Worm (Caenorhabditis elegans) whole organism, L1 larva: ENCODE results near the gene C32D5.14.
A peak's percentile ranks its signal among the peaks of the same experiment; 100 is the strongest.

Experiments used
- C04F5.9 ChIP-seq: sonication (generic microtip); optimal IDR thresholded peaks from 2 replicates; lab custom pipeline; 2016; ENCODE audit warnings: missing genetic modification characterization, missing compliant biosample characterization
- C16A3.4 ChIP-seq: fragments of 150-350 bp; optimal IDR thresholded peaks from 2 replicates; lab custom pipeline; 2014; ENCODE audit warnings: missing biosample characterization, missing genetic modification characterization
- F16B12.6 ChIP-seq: fragments of 150-350 bp; optimal IDR thresholded peaks from 2 replicates; lab custom pipeline; 2014; ENCODE audit warnings: missing biosample characterization, missing genetic modification characterization
- Y116A8C.19 ChIP-seq: sonication (generic microtip); optimal IDR thresholded peaks from 2 replicates; lab custom pipeline; 2016; ENCODE audit warnings: missing compliant biosample characterization, missing genetic modification characterization, borderline replicate concordance
- aha-1 ChIP-seq: fragments of 150-350 bp; optimal IDR thresholded peaks from 2 replicates; lab custom pipeline; 2014; ENCODE audit warnings: missing biosample characterization, missing genetic modification characterization
- alr-1 ChIP-seq: fragments of 200-800 bp; sonication (Bioruptor generic); optimal IDR thresholded peaks from 2 replicates; lab custom pipeline; 2018; ENCODE audit warnings: borderline replicate concordance, mild to moderate bottlenecking, missing genetic modification characterization, missing compliant biosample characterization
- blmp-1 ChIP-seq: fragments of 150-350 bp; optimal IDR thresholded peaks from 2 replicates; lab custom pipeline; 2014; ENCODE audit warnings: missing biosample characterization, missing genetic modification characterization
- ceh-88 ChIP-seq: fragments of 200-800 bp; sonication (Bioruptor generic); IDR thresholded peaks from 2 replicates; pipeline ENCODE4 v1.3.6; 2022; ENCODE audit warnings: missing genetic modification characterization, missing compliant biosample characterization
- dsc-1 ChIP-seq: sonication (generic microtip); optimal IDR thresholded peaks from 2 replicates; lab custom pipeline; 2016; ENCODE audit warnings: mild to moderate bottlenecking, missing genetic modification characterization, missing compliant biosample characterization
- efl-1 ChIP-seq, 4 experiments: fragments of 150-350 bp; optimal IDR thresholded peaks in 3 of 4; peaks in 1 of 4; 1 replicate in 1 of 4; 2 replicates in 3 of 4; lab custom pipeline; 2014; ENCODE audit warnings: missing biosample characterization in 2 of 4, missing genetic modification characterization in 2 of 4, missing genetic modification reagents in 2 of 4
- efl-3 ChIP-seq: fragments of 200-800 bp; sonication (Bioruptor generic); optimal IDR thresholded peaks from 2 replicates; lab custom pipeline; 2018; ENCODE audit warnings: mild to moderate bottlenecking, missing genetic modification characterization, missing compliant biosample characterization
- egl-13 ChIP-seq: sonication (generic microtip); optimal IDR thresholded peaks from 2 replicates; lab custom pipeline; 2016; ENCODE audit warnings: missing genotype, missing genetic modification reagents, missing genetic modification characterization, missing compliant biosample characterization
- egl-27 ChIP-seq, 2 experiments: fragments of 150-350 bp in 1 of 2; sonication (generic microtip); optimal IDR thresholded peaks; 3 replicates each; lab custom pipeline; 2017 to 2018; ENCODE audit warnings: missing biosample characterization in 2 of 2, missing genetic modification characterization in 2 of 2, missing genetic modification reagents in 2 of 2
- elt-2 ChIP-seq: sonication (generic microtip); optimal IDR thresholded peaks from 2 replicates; lab custom pipeline; 2016; ENCODE audit warnings: missing genetic modification characterization, mild to moderate bottlenecking, inconsistent platforms, missing compliant biosample characterization, missing genetic modification reagents
- elt-3 ChIP-seq, 6 experiments: fragments of 150-350 bp in 1 of 6; sonication (generic microtip); optimal IDR thresholded peaks; 2 replicates each; lab custom pipeline; 2017 to 2018; ENCODE audit warnings: missing biosample characterization in 6 of 6, missing genetic modification characterization in 6 of 6, inconsistent platforms in 1 of 6
- ets-5 ChIP-seq: fragments of 200-800 bp; sonication (Bioruptor generic); IDR thresholded peaks from 2 replicates; pipeline ENCODE4 v1.3.6; 2022; ENCODE audit warnings: missing genetic modification characterization, missing compliant biosample characterization
- fkh-10 ChIP-seq: sonication (generic microtip); optimal IDR thresholded peaks from 2 replicates; lab custom pipeline; 2017; ENCODE audit warnings: missing biosample characterization, missing genetic modification reagents, missing genetic modification characterization
- fkh-4 ChIP-seq: sonication (generic microtip); optimal IDR thresholded peaks from 2 replicates; lab custom pipeline; 2016; ENCODE audit warnings: missing compliant biosample characterization, missing genetic modification characterization, borderline replicate concordance
- fkh-8 ChIP-seq: sonication (generic microtip); optimal IDR thresholded peaks from 2 replicates; lab custom pipeline; 2016; ENCODE audit warnings: mild to moderate bottlenecking, missing genetic modification characterization, missing compliant biosample characterization
- fos-1 ChIP-seq: fragments of 150-350 bp; optimal IDR thresholded peaks from 2 replicates; lab custom pipeline; 2014; ENCODE audit warnings: missing biosample characterization, missing genetic modification characterization
- grh-1 ChIP-seq: fragments of 200-800 bp; sonication (Bioruptor generic); IDR thresholded peaks from 2 replicates; pipeline ENCODE4 v1.3.6; 2022; ENCODE audit warnings: missing genetic modification reagents, missing genetic modification characterization, missing compliant biosample characterization
- hlh-17 ChIP-seq: fragments of 200-800 bp; sonication (Bioruptor generic); optimal IDR thresholded peaks from 2 replicates; lab custom pipeline; 2018; ENCODE audit warnings: missing genetic modification characterization, mild to moderate bottlenecking, missing compliant biosample characterization, moderate library complexity, borderline replicate concordance
- hlh-4 ChIP-seq: sonication (generic microtip); optimal IDR thresholded peaks from 2 replicates; lab custom pipeline; 2016; ENCODE audit warnings: mild to moderate bottlenecking, missing genetic modification characterization, missing compliant biosample characterization
- irx-1 ChIP-seq: sonication (generic microtip); optimal IDR thresholded peaks from 2 replicates; lab custom pipeline; 2016; ENCODE audit warnings: missing genetic modification characterization, missing compliant biosample characterization
- jun-1 ChIP-seq: fragments of 150-350 bp; optimal IDR thresholded peaks from 2 replicates; lab custom pipeline; 2014; ENCODE audit warnings: missing biosample characterization, missing genetic modification reagents, missing genetic modification characterization
- lin-13 ChIP-seq: fragments of 150-350 bp; optimal IDR thresholded peaks from 2 replicates; lab custom pipeline; 2014; ENCODE audit warnings: missing biosample characterization, missing genetic modification reagents, missing genetic modification characterization
- lin-15B ChIP-seq: fragments of 150-350 bp; sonication (generic microtip); optimal IDR thresholded peaks from 3 replicates; lab custom pipeline; 2014; ENCODE audit warnings: missing biosample characterization, missing genetic modification characterization
- lin-35 ChIP-seq, 2 experiments: fragments of 150-350 bp; optimal IDR thresholded peaks; 2 replicates each; lab custom pipeline; 2014; ENCODE audit warnings: missing biosample characterization in 2 of 2, missing genetic modification characterization in 2 of 2, missing genetic modification reagents in 2 of 2
- lin-39 ChIP-seq: fragments of 150-350 bp; optimal IDR thresholded peaks from 2 replicates; lab custom pipeline; 2014; ENCODE audit warnings: missing biosample characterization, missing genetic modification reagents, missing genetic modification characterization
- lir-3 ChIP-seq: sonication (generic microtip); optimal IDR thresholded peaks from 2 replicates; lab custom pipeline; 2016; ENCODE audit warnings: mild to moderate bottlenecking, missing genetic modification characterization, moderate library complexity, missing compliant biosample characterization; ENCODE audit not compliant: poor library complexity
- lsy-2 ChIP-seq, 2 experiments: fragments of 150-350 bp; optimal IDR thresholded peaks; 2 replicates each; lab custom pipeline; 2014; ENCODE audit warnings: missing biosample characterization in 2 of 2, missing genetic modification characterization in 2 of 2
- mab-9 ChIP-seq: fragments of 200-800 bp; sonication (Bioruptor generic); IDR thresholded peaks from 2 replicates; pipeline ENCODE4 v1.3.6; 2022; ENCODE audit warnings: missing genetic modification reagents, missing genetic modification characterization, missing compliant biosample characterization
- mep-1 ChIP-seq: fragments of 150-350 bp; optimal IDR thresholded peaks from 2 replicates; lab custom pipeline; 2014; ENCODE audit warnings: missing biosample characterization, missing genetic modification characterization
- nhr-19 ChIP-seq: fragments of 200-800 bp; sonication (Bioruptor generic); conservative IDR thresholded peaks from 2 replicates; pipeline ENCODE4 v1.3.6; 2022; ENCODE audit warnings: missing genetic modification characterization, missing compliant biosample characterization
- nhr-20 ChIP-seq: sonication (generic microtip); optimal IDR thresholded peaks from 2 replicates; lab custom pipeline; 2016; ENCODE audit warnings: mild to moderate bottlenecking, missing genetic modification characterization, missing compliant biosample characterization
- nhr-237 ChIP-seq: fragments of 150-350 bp; optimal IDR thresholded peaks from 2 replicates; lab custom pipeline; 2014; ENCODE audit warnings: missing biosample characterization, missing genetic modification characterization
- nhr-71 ChIP-seq: sonication (generic microtip); optimal IDR thresholded peaks from 2 replicates; lab custom pipeline; 2016; ENCODE audit warnings: mild to moderate bottlenecking, missing genetic modification characterization, moderate library complexity, missing compliant biosample characterization
- nhr-76 ChIP-seq: sonication (generic microtip); optimal IDR thresholded peaks from 2 replicates; lab custom pipeline; 2017; ENCODE audit warnings: missing biosample characterization, missing genetic modification characterization
- nhr-77 ChIP-seq: fragments of 150-350 bp; optimal IDR thresholded peaks from 2 replicates; lab custom pipeline; 2014; ENCODE audit warnings: missing biosample characterization, missing genetic modification characterization
- nhr-85 ChIP-seq: sonication (generic microtip); peaks from one replicate; lab custom pipeline; 2016; ENCODE audit warnings: missing genetic modification characterization, inconsistent platforms, missing compliant biosample characterization
- nhr-90 ChIP-seq: sonication (generic microtip); optimal IDR thresholded peaks from 2 replicates; lab custom pipeline; 2016; ENCODE audit warnings: mild to moderate bottlenecking, missing genetic modification characterization, missing compliant biosample characterization; ENCODE audit not compliant: poor library complexity
- pax-3 ChIP-seq: fragments of 200-800 bp; sonication (Bioruptor generic); optimal IDR thresholded peaks from 2 replicates; lab custom pipeline; 2018; ENCODE audit warnings: mild to moderate bottlenecking, missing genetic modification characterization, moderate library complexity, missing compliant biosample characterization
- skn-1 ChIP-seq: fragments of 150-350 bp; optimal IDR thresholded peaks from 2 replicates; lab custom pipeline; 2014; ENCODE audit warnings: missing biosample characterization, missing genetic modification characterization
- snpc-4 ChIP-seq: fragments of 150-350 bp; optimal IDR thresholded peaks from 2 replicates; lab custom pipeline; 2014; ENCODE audit warnings: missing biosample characterization, missing genetic modification characterization
- sptf-1 ChIP-seq: fragments of 150-350 bp; optimal IDR thresholded peaks from 2 replicates; lab custom pipeline; 2014; ENCODE audit warnings: missing biosample characterization, missing genetic modification characterization
- tbx-2 ChIP-seq: sonication (generic microtip); optimal IDR thresholded peaks from 2 replicates; lab custom pipeline; 2016; ENCODE audit warnings: missing genetic modification characterization, missing compliant biosample characterization
- tlp-1 ChIP-seq: fragments of 150-350 bp; optimal IDR thresholded peaks from 2 replicates; lab custom pipeline; 2014; ENCODE audit warnings: missing biosample characterization, missing genetic modification characterization
- unc-30 ChIP-seq: sonication (generic microtip); optimal IDR thresholded peaks from 2 replicates; lab custom pipeline; 2017; ENCODE audit warnings: missing biosample characterization, missing genetic modification characterization
- unc-62 ChIP-seq: fragments of 150-350 bp; optimal IDR thresholded peaks from 2 replicates; lab custom pipeline; 2014; ENCODE audit warnings: missing biosample characterization, missing genetic modification reagents, missing genetic modification characterization
- unc-86 ChIP-seq: sonication (generic microtip); optimal IDR thresholded peaks from 2 replicates; lab custom pipeline; 2016; ENCODE audit warnings: missing genetic modification characterization, missing compliant biosample characterization
- zag-1 ChIP-seq: fragments of 150-350 bp; optimal IDR thresholded peaks from 2 replicates; lab custom pipeline; 2014; ENCODE audit warnings: missing biosample characterization, missing genetic modification characterization
- ztf-11 ChIP-seq, 2 experiments: sonication (generic microtip); optimal IDR thresholded peaks; 2 replicates each; lab custom pipeline; 2016 to 2017; ENCODE audit warnings: missing genetic modification characterization in 2 of 2, missing biosample characterization in 1 of 2, missing compliant biosample characterization in 1 of 2
- ztf-4 ChIP-seq: fragments of 150-350 bp; optimal IDR thresholded peaks from 2 replicates; lab custom pipeline; 2014; ENCODE audit warnings: missing biosample characterization, missing genetic modification characterization

Gene C32D5.14

DNA sequence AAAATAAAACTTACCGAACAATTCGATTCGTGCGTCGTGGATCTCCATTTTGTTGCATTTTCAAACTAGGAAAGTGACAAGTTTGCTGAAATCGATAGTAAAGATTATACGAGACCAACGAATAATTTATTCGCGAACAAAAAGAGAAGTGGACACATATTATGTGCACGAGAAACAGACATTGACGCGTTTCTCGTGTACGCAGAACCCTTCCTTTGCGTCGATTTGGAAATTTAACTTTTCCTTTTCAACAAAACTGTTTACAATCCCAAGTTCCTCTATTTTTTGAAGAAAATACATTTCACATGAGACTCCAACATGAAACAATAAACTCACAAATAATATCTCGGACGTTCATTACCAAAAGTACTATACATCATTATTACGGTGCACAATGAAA, 25.5 kb downstream of the C32D5.14 start, which contains the start of gene K10B2.4 (continued):
- TF ChIP-seq lir-3 (tag; lab: Kevin White, UChicago) = peak; percentile 3
- TF ChIP-seq ets-5 (GFP tag; lab: Robert Waterston, UW) = no peak
- TF ChIP-seq lin-39 (tag; lab: Kevin White, UChicago) = peak; percentile 15
- no peak for TF ChIP-seq unc-30 (tag; lab: Kevin White, UChicago)
- no peak for TF ChIP-seq egl-27 (tag; optimal IDR thresholded peaks at IDR 0.05; lab: Kevin White, UChicago)
- TF ChIP-seq nhr-237 (tag; lab: Kevin White, UChicago) = no peak
- TF ChIP-seq nhr-20 = peak; percentile 82
- TF ChIP-seq nhr-85 (tag; lab: Kevin White, UChicago) = peak; percentile 2
- peak; percentile 65 for TF ChIP-seq mep-1 (tag; lab: Kevin White, UChicago)
- TF ChIP-seq lin-13 (GFP tag; lab: Kevin White, UChicago) = peak; percentile 65
- no peak for TF ChIP-seq Y116A8C.19 (tag; lab: Kevin White, UChicago)
- peak; percentile 77 for TF ChIP-seq nhr-71 (tag; lab: Kevin White, UChicago)
- peak; percentile 14 for TF ChIP-seq F16B12.6 (tag; lab: Kevin White, UChicago)
- no peak for TF ChIP-seq pax-3 (tag; lab: Kevin White, UChicago)
- TF ChIP-seq mab-9 (GFP tag; lab: Robert Waterston, UW) = no peak
- TF ChIP-seq nhr-77 (tag; lab: Kevin White, UChicago) = peak; percentile 49
- TF ChIP-seq nhr-76 = no peak
- peak; percentile 23 for TF ChIP-seq irx-1 (tag; lab: Kevin White, UChicago)
- no peak for TF ChIP-seq fkh-4 (tag; lab: Kevin White, UChicago)
- peak; percentile 94 for TF ChIP-seq blmp-1
- TF ChIP-seq fkh-10 = no peak
- peak; percentile 5 for TF ChIP-seq C04F5.9
- no peak for TF ChIP-seq aha-1 (tag; lab: Kevin White, UChicago)
- no peak for TF ChIP-seq alr-1 (tag; lab: Kevin White, UChicago)
- TF ChIP-seq nhr-90 = peak; percentile 54
- peak; percentile 35 for TF ChIP-seq skn-1
- no peak for TF ChIP-seq tlp-1
- TF ChIP-seq efl-1 (optimal IDR thresholded peaks at IDR 0.05; lab: Kevin White, UChicago) = peak; percentile 77 to 79
- peak; percentile 64 to 97 for TF ChIP-seq efl-1 (GFP tag; optimal IDR thresholded peaks at IDR 0.05 in 1 of 2; lab: Kevin White, UChicago)
- TF ChIP-seq ztf-11 (tag; optimal IDR thresholded peaks at IDR 0.05; lab: Kevin White, UChicago) = no peak
- TF ChIP-seq elt-3 (tag; optimal IDR thresholded peaks at IDR 0.05; lab: Kevin White, UChicago) = peak in 1 of 6 experiments; percentile 37
- no peak for TF ChIP-seq unc-62
- TF ChIP-seq elt-2 (tag; lab: Kevin White, UChicago) = no peak
- TF ChIP-seq ceh-88 (GFP tag; lab: Robert Waterston, UW) = no peak
- TF ChIP-seq sptf-1 = no peak
- TF ChIP-seq zag-1 (tag; lab: Kevin White, UChicago) = no peak
- TF ChIP-seq unc-86 (tag; lab: Kevin White, UChicago) = peak; percentile 31
- peak; percentile 70 to 87 for TF ChIP-seq lin-35 (GFP tag; optimal IDR thresholded peaks at IDR 0.05; lab: Kevin White, UChicago)
- no peak for TF ChIP-seq hlh-17 (GFP tag; lab: Kevin White, UChicago)
- TF ChIP-seq efl-3 = no peak
- peak; percentile 8 for TF ChIP-seq ztf-4 (tag; lab: Kevin White, UChicago)
- peak; percentile 53 for TF ChIP-seq snpc-4 (tag; lab: Kevin White, UChicago)
- TF ChIP-seq fos-1 (tag; lab: Kevin White, UChicago) = peak; percentile 36
- TF ChIP-seq nhr-19 (GFP tag; lab: Robert Waterston, UW) = peak; percentile 54
- TF ChIP-seq hlh-4 (tag; lab: Kevin White, UChicago) = no peak
- TF ChIP-seq egl-13 = no peak
- TF ChIP-seq lin-15B (tag; lab: Kevin White, UChicago) = peak; percentile 12
- TF ChIP-seq C16A3.4 = peak; percentile 78
- no peak for TF ChIP-seq jun-1 (tag; lab: Kevin White, UChicago)
- TF ChIP-seq tbx-2 (tag; lab: Kevin White, UChicago) = peak; percentile 62
- peak; percentile 6 for TF ChIP-seq fkh-8 (tag; lab: Kevin White, UChicago)
- TF ChIP-seq grh-1 (GFP tag; lab: Robert Waterston, UW) = 0 out of 2 replicates have a peak, but pooled peaks have one; percentile 34
- TF ChIP-seq lsy-2 (tag; optimal IDR thresholded peaks at IDR 0.05; lab: Kevin White, UChicago) = peak; percentile 72 to 85
- TF ChIP-seq dsc-1 (tag; lab: Kevin White, UChicago) = peak; percentile 53
